Worm (Caenorhabditis elegans) whole organism, L4/young adult: Measurements from ENCODE around the gene riok-3.

Source experiments
- dao-5 ChIP-seq: sonication (generic microtip); optimal IDR thresholded peaks from 2 replicates; lab custom pipeline; 2016; ENCODE audit warnings: missing genotype, missing genetic modification characterization, moderate library complexity, missing compliant biosample characterization
- him-1 ChIP-seq: sonication (generic microtip); optimal IDR thresholded peaks from 2 replicates; lab custom pipeline; 2016; ENCODE audit warnings: missing genotype, missing genetic modification reagents, missing genetic modification characterization, missing compliant biosample characterization

DNA sequence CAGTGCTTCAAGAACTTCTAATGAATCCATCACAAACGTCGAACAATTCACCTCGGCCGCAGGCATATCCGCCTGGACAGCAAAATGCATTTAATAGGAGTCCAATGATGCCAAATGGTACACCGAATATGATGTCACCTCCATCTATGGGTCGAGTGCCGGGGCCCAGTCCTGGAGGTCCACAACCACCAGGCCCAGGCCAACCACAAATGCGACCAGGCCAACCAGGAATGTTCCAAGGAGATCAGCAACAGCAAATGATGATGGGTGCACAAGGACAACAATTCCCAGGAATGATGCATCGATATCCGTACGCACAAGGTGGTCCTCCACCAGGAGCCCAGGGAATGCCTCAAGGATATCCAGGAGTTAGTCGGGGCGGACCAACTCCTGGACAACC lies 37.7 kb downstream of the riok-3 start:
- TF ChIP-seq him-1 (no peak), dao-5 (no peak)
